Fruit fly (Drosophila melanogaster) whole organism, pupa: ENCODE measurements around the gene csw.

Source experiments
- CG12605 ChIP-seq: fragments of 200-800 bp; sonication (Bioruptor generic); IDR thresholded peaks from 2 replicates; pipeline ENCODE4 v1.3.6; 2022; ENCODE audit warnings: missing biosample characterization, missing genetic modification characterization
- CG34367 ChIP-seq: fragments of 200-800 bp; sonication (Bioruptor generic); optimal IDR thresholded peaks from 2 replicates; lab custom pipeline; 2018; ENCODE audit warnings: missing biosample characterization, mild to moderate bottlenecking, missing genetic modification characterization
- CG4496 ChIP-seq: fragments of 200-800 bp; sonication (Bioruptor generic); IDR thresholded peaks from 3 replicates; pipeline ENCODE4 v1.3.6; 2022; ENCODE audit warnings: missing biosample characterization, missing genetic modification characterization
- D1 ChIP-seq: fragments of 200-800 bp; sonication (Bioruptor generic); optimal IDR thresholded peaks from 2 replicates; lab custom pipeline; 2018; ENCODE audit warnings: missing biosample characterization, mild to moderate bottlenecking, missing genetic modification characterization, moderate library complexity
- Pif1A ChIP-seq: fragments of 200-800 bp; sonication (Bioruptor generic); optimal IDR thresholded peaks from 3 replicates; lab custom pipeline; 2016; ENCODE audit warnings: missing biosample characterization, missing genetic modification characterization
- Snoo ChIP-seq: fragments of 200-800 bp; sonication (Bioruptor generic); optimal IDR thresholded peaks from 3 replicates; lab custom pipeline; 2017; ENCODE audit warnings: missing biosample characterization, mild to moderate bottlenecking, missing genetic modification characterization, inconsistent platforms

- no peak for TF ChIP-seq CG4496 (GFP tag; lab: Robert Waterston, UW)
- TF ChIP-seq CG34367 (tag; lab: Kevin White, UChicago): no peak
- TF ChIP-seq Snoo: no peak
- no peak for TF ChIP-seq D1
- TF ChIP-seq CG12605 (GFP tag; lab: Robert Waterston, UW): no peak
- TF ChIP-seq Pif1A (GFP tag; lab: Kevin White, UChicago): no peak
Measured at dm6 chrX:2138417-2138816, 44.4 kb downstream of the csw start.
